Worm (Caenorhabditis elegans): ENCODE measurements around the gene srv-6.

The srv-6 gene

ce11 chrX:4208495-4208894, 48.4 kb upstream of the srv-6 start (continued):
- TF ChIP-seq snpc-4 (tag; optimal IDR thresholded peaks at IDR 0.05) = no peak
- TF ChIP-seq lin-15B (tag; optimal IDR thresholded peaks at IDR 0.05) = no peak
- no peak for TF ChIP-seq mef-2 (tag; optimal IDR thresholded peaks at IDR 0.05)
- TF ChIP-seq nhr-11 (tag; optimal IDR thresholded peaks at IDR 0.05) = no peak
- TF ChIP-seq isw-1 (GFP tag; IDR thresholded peaks at IDR 0.05) = no peak
- TF ChIP-seq hlh-4 (tag; optimal IDR thresholded peaks at IDR 0.05) = no peak
- TF ChIP-seq lin-39 (tag; optimal IDR thresholded peaks at IDR 0.05) = no peak
- TF ChIP-seq swsn-7 (tag; optimal IDR thresholded peaks at IDR 0.05) = no peak
- TF ChIP-seq nhr-28 (tag; optimal IDR thresholded peaks at IDR 0.05) = no peak
- no peak for TF ChIP-seq pag-3 (tag; optimal IDR thresholded peaks at IDR 0.05; ENCODE audit: borderline replicate concordance, insufficient read depth)
- TF ChIP-seq unc-98 (GFP tag; IDR thresholded peaks at IDR 0.05) = no peak
- TF ChIP-seq fkh-8 (tag; optimal IDR thresholded peaks at IDR 0.05) = peak; percentile 50
- peak; percentile 27 for TF ChIP-seq skn-1 (tag; optimal IDR thresholded peaks at IDR 0.05)
- peak in 1 of 2 experiments; percentile 22 for TF ChIP-seq efl-1 (optimal IDR thresholded peaks at IDR 0.05)
- TF ChIP-seq efl-1 (GFP tag; optimal IDR thresholded peaks at IDR 0.05 in 1 of 2) = peak in 1 of 2 experiments; percentile 42
- no peak for TF ChIP-seq rnt-1 (tag; optimal IDR thresholded peaks at IDR 0.05)
- no peak for TF ChIP-seq dsc-1 (tag; optimal IDR thresholded peaks at IDR 0.05)
- TF ChIP-seq F16B12.6 (tag; optimal IDR thresholded peaks at IDR 0.05) = no peak
- TF ChIP-seq C34B4.2 (tag; optimal IDR thresholded peaks at IDR 0.05) = no peak
- TF ChIP-seq C04F5.9 (tag; optimal IDR thresholded peaks at IDR 0.05) = no peak
- no peak for TF ChIP-seq fkh-10 (GFP tag; optimal IDR thresholded peaks at IDR 0.05)
- TF ChIP-seq fkh-4 (tag; optimal IDR thresholded peaks at IDR 0.05; ENCODE audit: borderline replicate concordance) = no peak
- TF ChIP-seq mab-9 (GFP tag; IDR thresholded peaks at IDR 0.05) = no peak
- TF ChIP-seq lsy-2 (tag; optimal IDR thresholded peaks at IDR 0.05) = peak in 1 of 2 experiments; percentile 17
- TF ChIP-seq nhr-85 (tag) = no peak
- TF ChIP-seq blmp-1 (tag; optimal IDR thresholded peaks at IDR 0.05) = no peak
- TF ChIP-seq Y116A8C.19 (tag; optimal IDR thresholded peaks at IDR 0.05; ENCODE audit: borderline replicate concordance) = no peak
- no peak for TF ChIP-seq egl-13 (tag; optimal IDR thresholded peaks at IDR 0.05)
- TF ChIP-seq ets-5 (GFP tag; IDR thresholded peaks at IDR 0.05) = no peak
- peak; percentile 22 for TF ChIP-seq lir-3 (tag; optimal IDR thresholded peaks at IDR 0.05; ENCODE audit: poor library complexity)
- no peak for TF ChIP-seq nhr-84 (tag; optimal IDR thresholded peaks at IDR 0.05)
- TF ChIP-seq mdl-1 (tag; optimal IDR thresholded peaks at IDR 0.05) = peak in 1 of 2 experiments; percentile 38
- peak in 2 of 3 experiments; percentile 23 to 60 for TF ChIP-seq ceh-82 (tag; optimal IDR thresholded peaks at IDR 0.05)
- no peak for TF ChIP-seq unc-130 (tag; optimal IDR thresholded peaks at IDR 0.05)
- no peak for TF ChIP-seq aly-2 (tag; optimal IDR thresholded peaks at IDR 0.05)
- no peak for TF ChIP-seq unc-30 (tag; optimal IDR thresholded peaks at IDR 0.05)
- peak in 1 of 3 experiments; percentile 1 for TF ChIP-seq dpl-1 (GFP tag; optimal IDR thresholded peaks at IDR 0.05)
- no peak for TF ChIP-seq unc-86 (tag; optimal IDR thresholded peaks at IDR 0.05)
- TF ChIP-seq fos-1 (tag; optimal IDR thresholded peaks at IDR 0.05) = no peak
- TF ChIP-seq ceh-90 (tag; optimal IDR thresholded peaks at IDR 0.05) = no peak
- TF ChIP-seq pqm-1 (tag; optimal IDR thresholded peaks at IDR 0.05) = no peak
- peak; percentile 5 for TF ChIP-seq pax-3 (tag; optimal IDR thresholded peaks at IDR 0.05)
- TF ChIP-seq vab-15 (tag; optimal IDR thresholded peaks at IDR 0.05) = no peak

- TF ChIP-seq hlh-4 (tag; optimal IDR thresholded peaks at IDR 0.05) (peak; percentile 89), nhr-20 (tag; optimal IDR thresholded peaks at IDR 0.05) (peak; percentile 99), isw-1 (GFP tag; IDR thresholded peaks at IDR 0.05) (peak; percentile 93), aha-1 (tag; optimal IDR thresholded peaks at IDR 0.05) (peak; percentile 94), elt-3 (tag; optimal IDR thresholded peaks at IDR 0.05) (peak; percentile 75 to 99 (median 90)), ets-5 (GFP tag; IDR thresholded peaks at IDR 0.05) (peak; percentile 92; the same call in 1 of the 2 replicates), irx-1 (tag; optimal IDR thresholded peaks at IDR 0.05) (peak; percentile 100), nhr-237 (tag; optimal IDR thresholded peaks at IDR 0.05) (peak; percentile 100), lin-13 (GFP tag; optimal IDR thresholded peaks at IDR 0.05) (peak; percentile 97), dsc-1 (tag; optimal IDR thresholded peaks at IDR 0.05) (peak; percentile 100), lin-15B (tag; optimal IDR thresholded peaks at IDR 0.05) (peak; percentile 46), nhr-71 (tag; optimal IDR thresholded peaks at IDR 0.05) (peak; percentile 99), xbp-1 (tag; optimal IDR thresholded peaks at IDR 0.05) (peak; percentile 98), lin-14 (GFP tag; optimal IDR thresholded peaks at IDR 0.05) (peak; percentile 99), unc-130 (tag; optimal IDR thresholded peaks at IDR 0.05) (peak; percentile 95), grh-1 (GFP tag; IDR thresholded peaks at IDR 0.05) (peak; percentile 97), nhr-90 (tag; optimal IDR thresholded peaks at IDR 0.05; ENCODE audit: poor library complexity) (peak; percentile 99), efl-1 (optimal IDR thresholded peaks at IDR 0.05) (peak; percentile 86 to 90), efl-1 (GFP tag; optimal IDR thresholded peaks at IDR 0.05 in 1 of 2) (peak; percentile 46 to 97), aly-2 (tag; optimal IDR thresholded peaks at IDR 0.05) (peak; percentile 95)
These were observed 47.7 kb upstream of the srv-6 start for ce11 chrX:4209131-4209530.
